Fruit fly (Drosophila melanogaster): Measurements from ENCODE around the gene hng3.
A peak's percentile ranks its signal among the peaks of the same experiment; 100 is the strongest.

Gene hng3

DNA sequence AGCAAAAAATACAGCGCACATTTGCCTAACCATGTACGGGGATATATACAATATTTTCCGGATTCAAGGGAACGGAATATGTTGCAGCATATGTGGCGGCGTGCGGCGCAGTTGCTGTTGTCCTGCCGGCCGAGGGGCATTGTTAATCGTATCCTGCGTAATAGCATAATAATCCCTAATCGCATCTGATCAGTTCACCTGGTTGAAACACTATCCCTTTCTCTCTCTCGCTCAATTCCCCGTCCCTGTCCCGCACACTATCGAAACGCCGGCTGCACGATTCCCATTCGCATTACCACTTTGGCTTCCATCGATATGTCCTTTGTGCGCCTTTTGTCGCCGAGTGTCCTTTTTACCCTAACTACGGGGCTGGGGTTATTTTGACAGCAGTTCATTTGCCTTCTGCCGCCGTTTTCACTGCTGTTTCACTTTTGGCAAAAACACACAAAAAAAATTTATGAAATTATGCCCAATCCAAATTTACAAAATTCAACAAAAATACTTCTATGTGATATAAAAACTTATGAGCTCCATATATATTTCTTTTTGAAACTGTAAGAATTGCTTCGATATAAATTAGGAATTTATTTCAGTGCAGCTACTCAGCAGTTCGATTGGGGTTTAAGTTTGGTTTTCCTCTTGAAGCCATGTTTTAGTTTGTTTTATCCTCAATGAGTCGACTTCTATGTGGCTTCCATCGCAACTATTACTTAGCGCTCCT, 9.9 kb downstream of the hng3 start (continued):
- TF ChIP-seq gsb-n (tag; optimal IDR thresholded peaks at IDR 0.05) = peak; percentile 12
- peak; percentile 76 for TF ChIP-seq gem (tag; optimal IDR thresholded peaks at IDR 0.05)
- no peak for TF ChIP-seq CG9797 (GFP tag; optimal IDR thresholded peaks at IDR 0.05)
- TF ChIP-seq zf30C (GFP tag; optimal IDR thresholded peaks at IDR 0.05) = peak; percentile 41
- TF ChIP-seq CG2202 (tag; optimal IDR thresholded peaks at IDR 0.05) = peak; percentile 8
- peak; percentile 64 for TF ChIP-seq CG14710 (tag; optimal IDR thresholded peaks at IDR 0.05)
- TF ChIP-seq hbn (GFP tag; IDR thresholded peaks at IDR 0.05; ENCODE audit: partially characterized antibody) = no peak
- no peak for TF ChIP-seq bowl (GFP tag; IDR thresholded peaks at IDR 0.05)
- TF ChIP-seq Aef1 (GFP tag; IDR thresholded peaks at IDR 0.05) = peak; percentile 41; the same call in 2 of the 3 replicates
- no peak for TF ChIP-seq CG14014 (GFP tag; IDR thresholded peaks at IDR 0.05)
- TF ChIP-seq ash1 (GFP tag; optimal IDR thresholded peaks at IDR 0.05) = no peak
- TF ChIP-seq Usf (GFP tag; optimal IDR thresholded peaks at IDR 0.05) = no peak
- no peak for TF ChIP-seq Ada2b (GFP tag; IDR thresholded peaks at IDR 0.05)
- no peak for TF ChIP-seq CG31224 (GFP tag; IDR thresholded peaks at IDR 0.05)
- no peak for TF ChIP-seq kay (GFP tag; optimal IDR thresholded peaks at IDR 0.05)
- peak; percentile 34 for TF ChIP-seq gcm (GFP tag; optimal IDR thresholded peaks at IDR 0.05)
- TF ChIP-seq Abd-B (GFP tag; optimal IDR thresholded peaks at IDR 0.05) = no peak
- TF ChIP-seq schlank (tag; optimal IDR thresholded peaks at IDR 0.05) = no peak
- no peak for TF ChIP-seq slp2 (GFP tag; optimal IDR thresholded peaks at IDR 0.05)
- peak; percentile 51 for TF ChIP-seq az2 (GFP tag; optimal IDR thresholded peaks at IDR 0.05)
- TF ChIP-seq CG30020 (tag; optimal IDR thresholded peaks at IDR 0.05) = no peak
- no peak for TF ChIP-seq wor (GFP tag; IDR thresholded peaks at IDR 0.05)
- TF ChIP-seq Atf6 (GFP tag; IDR thresholded peaks at IDR 0.05) = no peak
- no peak for TF ChIP-seq zen2 (GFP tag; IDR thresholded peaks at IDR 0.05; ENCODE audit: partially characterized antibody)
- TF ChIP-seq MTF-1 (GFP tag; optimal IDR thresholded peaks at IDR 0.05; ENCODE audit: borderline replicate concordance) = no peak
- no peak for TF ChIP-seq z (GFP tag; IDR thresholded peaks at IDR 0.05)
- peak; percentile 49 for TF ChIP-seq CG13775 (GFP tag; optimal IDR thresholded peaks at IDR 0.05)
- TF ChIP-seq CG33213 (GFP tag; optimal IDR thresholded peaks at IDR 0.05) = peak; percentile 3
- TF ChIP-seq CkIIα-i1 (GFP tag; IDR thresholded peaks at IDR 0.05) = no peak
- no peak for TF ChIP-seq CG7357 (GFP tag; IDR thresholded peaks at IDR 0.05)
- TF ChIP-seq CG14667 (GFP tag; IDR thresholded peaks at IDR 0.05) = no peak
- TF ChIP-seq CG1603 (tag; optimal IDR thresholded peaks at IDR 0.05) = no peak
- TF ChIP-seq CrebB (tag; optimal IDR thresholded peaks at IDR 0.05) = no peak
- no peak for TF ChIP-seq ro (GFP tag; IDR thresholded peaks at IDR 0.05)
- TF ChIP-seq zfh1 (GFP tag; IDR thresholded peaks at IDR 0.05) = peak; percentile 69
- peak; percentile 35 for TF ChIP-seq Camta (GFP tag; optimal IDR thresholded peaks at IDR 0.05)
- TF ChIP-seq Sox102F (GFP tag; optimal IDR thresholded peaks at IDR 0.05) = peak; percentile 15
- TF ChIP-seq row (GFP tag; IDR thresholded peaks at IDR 0.05) = peak; percentile 49; the same call in 1 of the 3 replicates
- no peak for TF ChIP-seq zfh2 (GFP tag; optimal IDR thresholded peaks at IDR 0.05)
- TF ChIP-seq CG11723 (GFP tag; optimal IDR thresholded peaks at IDR 0.05) = no peak
- no peak; the same call in 1 of the 2 replicates for TF ChIP-seq CG8765 (GFP tag; IDR thresholded peaks at IDR 0.05)
- TF ChIP-seq her (GFP tag; optimal IDR thresholded peaks at IDR 0.05) = no peak
- no peak for TF ChIP-seq tgo (GFP tag; IDR thresholded peaks at IDR 0.05)
- 0 out of 2 replicates have a peak, but pooled peaks have one; percentile 17 for TF ChIP-seq crol (GFP tag; IDR thresholded peaks at IDR 0.05)
- TF ChIP-seq Bdp1 (GFP tag; optimal IDR thresholded peaks at IDR 0.05) = no peak
- no peak for TF ChIP-seq inv (GFP tag; IDR thresholded peaks at IDR 0.05; ENCODE audit: partially characterized antibody)
- no peak for TF ChIP-seq sna (GFP tag; IDR thresholded peaks at IDR 0.05; ENCODE audit: partially characterized antibody)
- TF ChIP-seq nmo (GFP tag; optimal IDR thresholded peaks at IDR 0.05) = peak; percentile 48
- TF ChIP-seq CG15514 (GFP tag; optimal IDR thresholded peaks at IDR 0.05) = no peak
- no peak for TF ChIP-seq mld (GFP tag; IDR thresholded peaks at IDR 0.05; ENCODE audit: partially characterized antibody)

All from whole organism, embryonic.